Worm (Caenorhabditis elegans): ENCODE data around the gene K02C4.2.
A peak's percentile ranks its signal among the peaks of the same experiment; 100 is the strongest.

DNA sequence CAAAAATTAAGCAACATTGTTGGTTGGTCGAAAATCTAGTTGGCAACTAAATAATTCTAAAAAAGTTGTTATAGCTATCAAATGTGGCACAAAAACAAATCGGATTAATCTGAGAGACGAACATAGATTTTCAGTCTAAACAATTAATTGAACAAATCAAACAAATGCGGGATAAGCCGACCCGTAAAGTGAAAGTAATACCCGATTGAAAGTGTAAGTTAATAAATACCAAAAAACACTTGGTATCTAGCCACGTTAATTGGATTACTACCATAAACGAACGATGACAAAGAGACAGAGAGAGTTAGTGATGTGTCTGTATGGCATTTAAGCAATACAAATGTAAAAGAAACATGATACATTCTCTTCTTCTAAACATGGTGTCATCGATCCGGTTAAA is 18.4 kb downstream of the K02C4.2 start:
- TF ChIP-seq ces-1 (GFP tag; optimal IDR thresholded peaks at IDR 0.05) (no peak), nhr-28 (tag; optimal IDR thresholded peaks at IDR 0.05) (no peak), C34B4.2 (tag; optimal IDR thresholded peaks at IDR 0.05) (no peak), sptf-1 (tag; optimal IDR thresholded peaks at IDR 0.05) (no peak), blmp-1 (tag; optimal IDR thresholded peaks at IDR 0.05) (peak; percentile 58), nhr-90 (tag; optimal IDR thresholded peaks at IDR 0.05; ENCODE audit: poor library complexity) (no peak), pag-3 (tag; optimal IDR thresholded peaks at IDR 0.05; ENCODE audit: borderline replicate concordance, insufficient read depth) (no peak), lir-3 (tag; optimal IDR thresholded peaks at IDR 0.05; ENCODE audit: poor library complexity) (no peak), lin-35 (GFP tag; optimal IDR thresholded peaks at IDR 0.05) (no peak), aly-2 (tag; optimal IDR thresholded peaks at IDR 0.05) (no peak), nhr-237 (tag; optimal IDR thresholded peaks at IDR 0.05) (no peak), lin-13 (GFP tag; optimal IDR thresholded peaks at IDR 0.05) (no peak), zag-1 (tag; optimal IDR thresholded peaks at IDR 0.05) (no peak)
